Worm (Caenorhabditis elegans) whole organism, L3 larva: Measurements from ENCODE around the gene F55G1.7.

Experiments used
- R02D3.7 ChIP-seq: fragments of 150-350 bp; optimal IDR thresholded peaks from 2 replicates; lab custom pipeline; 2014; ENCODE audit warnings: missing biosample characterization, missing genetic modification characterization
- ZK546.5 ChIP-seq: sonication (generic microtip); optimal IDR thresholded peaks from 2 replicates; lab custom pipeline; 2017; ENCODE audit warnings: missing biosample characterization, missing genetic modification characterization
- aly-2 ChIP-seq: fragments of 150-350 bp; optimal IDR thresholded peaks from 2 replicates; lab custom pipeline; 2014; ENCODE audit warnings: missing biosample characterization, missing genetic modification characterization
- ama-1 ChIP-seq: fragments of 150-350 bp; optimal IDR thresholded peaks from 2 replicates; lab custom pipeline; 2018
- ceh-16 ChIP-seq: sonication (generic microtip); optimal IDR thresholded peaks from 2 replicates; lab custom pipeline; 2017; ENCODE audit warnings: missing biosample characterization, missing genetic modification characterization
- ceh-28 ChIP-seq: fragments of 150-350 bp; optimal IDR thresholded peaks from 2 replicates; lab custom pipeline; 2014; ENCODE audit warnings: missing biosample characterization, missing genetic modification reagents, missing genetic modification characterization
- ceh-82 ChIP-seq: fragments of 150-350 bp; optimal IDR thresholded peaks from 2 replicates; lab custom pipeline; 2014; ENCODE audit warnings: missing biosample characterization, missing genetic modification characterization
- daf-12 ChIP-seq: fragments of 150-350 bp; optimal IDR thresholded peaks from 2 replicates; lab custom pipeline; 2014; ENCODE audit warnings: missing biosample characterization, missing genetic modification reagents, missing genetic modification characterization
- elt-1 ChIP-seq: fragments of 150-350 bp; optimal IDR thresholded peaks from 2 replicates; lab custom pipeline; 2014; ENCODE audit warnings: missing biosample characterization, missing genetic modification characterization
- elt-2 ChIP-seq: sonication (generic microtip); optimal IDR thresholded peaks from 2 replicates; lab custom pipeline; 2016; ENCODE audit warnings: missing genetic modification reagents, mild to moderate bottlenecking, missing genetic modification characterization, missing compliant biosample characterization
- elt-3 ChIP-seq, 3 experiments: fragments of 150-350 bp in 1 of 3; sonication (generic microtip) in 2 of 3; optimal IDR thresholded peaks; 2 replicates in 2 of 3; 4 replicates in 1 of 3; lab custom pipeline; 2014 to 2017; ENCODE audit warnings: missing biosample characterization in 3 of 3, missing genetic modification characterization in 3 of 3
- eor-1 ChIP-seq, 2 experiments: fragments of 150-350 bp; optimal IDR thresholded peaks; 2 replicates each; lab custom pipeline; 2014 to 2018; ENCODE audit warnings: missing biosample characterization in 2 of 2, missing genetic modification characterization in 2 of 2
- fkh-10 ChIP-seq: sonication (generic microtip); optimal IDR thresholded peaks from 2 replicates; lab custom pipeline; 2017; ENCODE audit warnings: missing biosample characterization, missing genetic modification reagents, missing genetic modification characterization
- fkh-2 ChIP-seq: fragments of 150-350 bp; optimal IDR thresholded peaks from 2 replicates; lab custom pipeline; 2014; ENCODE audit warnings: missing biosample characterization, missing genetic modification reagents, missing genetic modification characterization
- fos-1 ChIP-seq: fragments of 150-350 bp; optimal IDR thresholded peaks from 2 replicates; lab custom pipeline; 2014; ENCODE audit warnings: missing biosample characterization, missing genetic modification characterization
- hmg-11 ChIP-seq: sonication (generic microtip); optimal IDR thresholded peaks from 2 replicates; lab custom pipeline; 2016; ENCODE audit warnings: missing genetic modification characterization, missing compliant biosample characterization
- jun-1 ChIP-seq: fragments of 150-350 bp; optimal IDR thresholded peaks from 2 replicates; lab custom pipeline; 2014; ENCODE audit warnings: missing biosample characterization, missing genetic modification reagents, missing genetic modification characterization
- lin-15B ChIP-seq: fragments of 150-350 bp; optimal IDR thresholded peaks from 2 replicates; lab custom pipeline; 2014; ENCODE audit warnings: missing biosample characterization, missing genetic modification characterization
- lin-39 ChIP-seq: fragments of 150-350 bp; optimal IDR thresholded peaks from 2 replicates; lab custom pipeline; 2018; ENCODE audit warnings: missing biosample characterization, missing genetic modification reagents, missing genetic modification characterization
- lsy-12 ChIP-seq: sonication (generic microtip); optimal IDR thresholded peaks from 2 replicates; lab custom pipeline; 2016; ENCODE audit warnings: mild to moderate bottlenecking, missing genetic modification characterization, missing compliant biosample characterization
- mml-1 ChIP-seq: fragments of 150-350 bp; sonication (generic microtip); optimal IDR thresholded peaks from 3 replicates; lab custom pipeline; 2014; ENCODE audit warnings: missing biosample characterization, missing genetic modification characterization
- nfya-1 ChIP-seq: sonication (generic microtip); optimal IDR thresholded peaks from 2 replicates; lab custom pipeline; 2017; ENCODE audit warnings: missing genetic modification characterization, mild to moderate bottlenecking, missing compliant biosample characterization, antibody characterized with exemption, moderate library complexity; ENCODE audit not compliant: insufficient read depth
- nhr-11 ChIP-seq: fragments of 150-350 bp; optimal IDR thresholded peaks from 2 replicates; lab custom pipeline; 2014; ENCODE audit warnings: missing biosample characterization, missing genetic modification characterization
- nhr-12 ChIP-seq: fragments of 150-350 bp; optimal IDR thresholded peaks from 2 replicates; lab custom pipeline; 2014; ENCODE audit warnings: missing biosample characterization, missing genetic modification characterization
- nhr-23 ChIP-seq: fragments of 150-350 bp; optimal IDR thresholded peaks from 2 replicates; lab custom pipeline; 2014; ENCODE audit warnings: missing biosample characterization, missing genetic modification reagents, missing genetic modification characterization
- nhr-237 ChIP-seq: fragments of 150-350 bp; optimal IDR thresholded peaks from 2 replicates; lab custom pipeline; 2014; ENCODE audit warnings: missing biosample characterization, missing genetic modification characterization
- nhr-25 ChIP-seq: sonication (generic microtip); optimal IDR thresholded peaks from 2 replicates; lab custom pipeline; 2017; ENCODE audit warnings: missing biosample characterization, missing genetic modification characterization
- nhr-43 ChIP-seq: sonication (generic microtip); optimal IDR thresholded peaks from 2 replicates; lab custom pipeline; 2016; ENCODE audit warnings: mild to moderate bottlenecking, missing genetic modification characterization, missing compliant biosample characterization; ENCODE audit not compliant: poor library complexity, severe bottlenecking
- nhr-67 ChIP-seq: fragments of 150-350 bp; optimal IDR thresholded peaks from 2 replicates; lab custom pipeline; 2014; ENCODE audit warnings: missing biosample characterization, missing genetic modification characterization
- nhr-76 ChIP-seq: fragments of 150-350 bp; sonication (generic microtip); optimal IDR thresholded peaks from 5 replicates; lab custom pipeline; 2014; ENCODE audit warnings: missing biosample characterization, missing genetic modification characterization
- pha-4 ChIP-seq: fragments of 150-350 bp; optimal IDR thresholded peaks from 2 replicates; lab custom pipeline; 2014; ENCODE audit warnings: missing biosample characterization, missing genetic modification reagents, missing genetic modification characterization
- pqm-1 ChIP-seq: fragments of 150-350 bp; optimal IDR thresholded peaks from 2 replicates; lab custom pipeline; 2017; ENCODE audit warnings: missing biosample characterization, missing genetic modification characterization, inconsistent platforms
- snpc-4 ChIP-seq: fragments of 150-350 bp; optimal IDR thresholded peaks from 2 replicates; lab custom pipeline; 2014; ENCODE audit warnings: missing biosample characterization, missing genetic modification characterization
- tbx-2 ChIP-seq: sonication (generic microtip); optimal IDR thresholded peaks from 2 replicates; lab custom pipeline; 2016; ENCODE audit warnings: mild to moderate bottlenecking, missing genetic modification characterization, missing compliant biosample characterization
- unc-39 ChIP-seq: sonication (generic microtip); optimal IDR thresholded peaks from 4 replicates; lab custom pipeline; 2017; ENCODE audit warnings: missing biosample characterization, missing genetic modification characterization
- unc-62 ChIP-seq: fragments of 150-350 bp; sonication (generic microtip); optimal IDR thresholded peaks from 4 replicates; lab custom pipeline; 2014; ENCODE audit warnings: missing biosample characterization, missing genetic modification reagents, missing genetic modification characterization
- zag-1 ChIP-seq: fragments of 150-350 bp; optimal IDR thresholded peaks from 2 replicates; lab custom pipeline; 2014; ENCODE audit warnings: missing biosample characterization, missing genetic modification characterization
- ztf-11 ChIP-seq: fragments of 150-350 bp; optimal IDR thresholded peaks from 2 replicates; lab custom pipeline; 2014; ENCODE audit warnings: missing biosample characterization, missing genetic modification characterization
- ztf-4 ChIP-seq: fragments of 150-350 bp; optimal IDR thresholded peaks from 2 replicates; lab custom pipeline; 2014; ENCODE audit warnings: missing biosample characterization, missing genetic modification characterization

F55G1.7 gene

DNA sequence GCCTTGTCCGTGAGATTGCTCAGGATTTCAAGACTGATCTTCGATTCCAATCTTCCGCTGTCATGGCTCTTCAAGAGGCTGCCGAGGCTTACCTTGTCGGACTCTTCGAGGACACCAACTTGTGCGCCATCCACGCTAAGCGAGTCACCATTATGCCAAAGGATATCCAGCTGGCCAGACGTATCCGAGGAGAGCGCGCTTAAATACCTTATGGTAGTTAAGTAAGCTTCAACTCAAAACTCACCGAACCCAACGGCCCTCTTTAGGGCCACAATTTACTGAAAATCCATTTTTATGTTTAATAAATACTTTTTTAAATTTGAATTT, 18.8 kb upstream of the F55G1.7 start:
- TF ChIP-seq ztf-4 (tag; lab: Kevin White, UChicago) (no peak), elt-1 (tag; lab: Kevin White, UChicago) (no peak), daf-12 (no peak), ceh-16 (tag; lab: Kevin White, UChicago) (no peak), fkh-2 (tag; lab: Kevin White, UChicago) (no peak), lin-39 (tag; lab: Kevin White, UChicago) (no peak), pqm-1 (no peak)

DNA sequence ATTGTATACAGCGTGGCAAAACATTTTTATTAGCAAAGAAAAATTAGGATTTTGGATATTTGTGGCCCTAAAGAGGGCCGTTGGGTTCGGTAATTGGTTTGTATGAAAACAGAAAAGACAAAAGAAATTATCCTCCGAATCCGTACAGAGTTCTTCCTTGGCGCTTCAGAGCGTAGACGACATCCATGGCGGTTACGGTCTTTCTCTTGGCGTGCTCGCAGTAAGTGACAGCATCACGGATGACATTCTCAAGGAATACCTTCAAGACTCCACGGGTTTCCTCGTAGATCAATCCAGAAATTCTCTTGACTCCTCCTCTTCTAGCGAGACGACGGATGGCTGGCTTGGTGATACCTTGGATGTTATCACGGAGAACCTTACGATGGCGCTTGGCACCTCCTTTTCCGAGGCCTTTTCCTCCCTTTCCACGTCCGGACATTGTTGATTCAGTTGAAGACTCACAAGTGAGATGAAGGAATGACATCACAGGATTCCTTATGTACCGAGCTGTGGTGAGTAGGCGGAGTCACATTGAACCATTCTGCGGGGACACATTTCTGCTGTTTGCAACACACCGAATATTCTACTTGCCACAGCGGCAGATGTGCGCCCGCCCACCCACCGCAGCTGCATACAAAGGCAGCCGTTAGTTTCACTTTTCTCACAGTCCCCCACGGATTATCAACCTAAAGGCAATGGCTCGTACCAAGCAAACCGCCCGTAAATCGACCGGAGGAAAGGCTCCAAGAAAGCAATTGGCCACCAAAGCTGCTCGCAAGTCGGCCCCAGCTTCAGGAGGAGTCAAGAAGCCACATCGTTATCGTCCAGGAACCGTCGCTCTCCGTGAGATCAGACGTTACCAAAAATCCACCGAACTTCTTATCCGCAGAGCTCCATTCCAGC, 18.2 kb upstream of the F55G1.7 start, which contains the start of the genes his-60 and his-59:
TSS of gene his-60 (minus strand) at position 439 of the 903 bp plus-strand sequence.
TSS of gene his-59 (plus strand) at position 696 of the 903 bp plus-strand sequence.
- TF ChIP-seq unc-62 (GFP tag; lab: Kevin White, UChicago) (no peak), pha-4 (tag; lab: Kevin White, UChicago) (peak; percentile 43), lsy-12 (tag; lab: Kevin White, UChicago) (peak; percentile 6), fos-1 (tag; lab: Kevin White, UChicago) (no peak), pqm-1 (peak; percentile 33), elt-3 (tag; optimal IDR thresholded peaks at IDR 0.05; lab: Kevin White, UChicago) (no peak), unc-39 (tag; lab: Kevin White, UChicago) (no peak), nhr-23 (no peak), hmg-11 (tag; lab: Kevin White, UChicago) (no peak), ama-1 (lab: Kevin White, UChicago) (no peak), snpc-4 (tag; lab: Kevin White, UChicago) (peak; percentile 6), zag-1 (tag; lab: Kevin White, UChicago) (no peak), ceh-16 (tag; lab: Kevin White, UChicago) (no peak), ceh-28 (no peak), elt-1 (tag; lab: Kevin White, UChicago) (no peak), nhr-237 (tag; lab: Kevin White, UChicago) (no peak), nhr-76 (tag; lab: Kevin White, UChicago) (no peak), nhr-12 (tag; lab: Kevin White, UChicago) (no peak), lin-39 (tag; lab: Kevin White, UChicago) (no peak), lin-15B (tag; lab: Kevin White, UChicago) (peak; percentile 4), jun-1 (tag; lab: Kevin White, UChicago) (no peak), mml-1 (no peak), fkh-10 (GFP tag; lab: Kevin White, UChicago) (no peak), aly-2 (tag; lab: Kevin White, UChicago) (no peak), elt-2 (tag; lab: Kevin White, UChicago) (peak; percentile 27), R02D3.7 (no peak), ceh-82 (tag; lab: Kevin White, UChicago) (no peak), nhr-25 (peak; percentile 90), ztf-4 (tag; lab: Kevin White, UChicago) (no peak), nhr-43 (tag; lab: Kevin White, UChicago) (peak; percentile 51), nhr-11 (tag; lab: Kevin White, UChicago) (no peak), daf-12 (no peak), nhr-67 (tag; lab: Kevin White, UChicago) (no peak), tbx-2 (tag; lab: Kevin White, UChicago) (no peak), nfya-1 (tag; lab: Kevin White, UChicago) (no peak), ztf-11 (tag; lab: Kevin White, UChicago) (no peak), ZK546.5 (tag; lab: Kevin White, UChicago) (no peak), eor-1 (tag; optimal IDR thresholded peaks at IDR 0.05; lab: Kevin White, UChicago) (no peak)
